Worm (Caenorhabditis elegans): ENCODE results near the gene F59B10.2.

F59B10.2 gene

DNA sequence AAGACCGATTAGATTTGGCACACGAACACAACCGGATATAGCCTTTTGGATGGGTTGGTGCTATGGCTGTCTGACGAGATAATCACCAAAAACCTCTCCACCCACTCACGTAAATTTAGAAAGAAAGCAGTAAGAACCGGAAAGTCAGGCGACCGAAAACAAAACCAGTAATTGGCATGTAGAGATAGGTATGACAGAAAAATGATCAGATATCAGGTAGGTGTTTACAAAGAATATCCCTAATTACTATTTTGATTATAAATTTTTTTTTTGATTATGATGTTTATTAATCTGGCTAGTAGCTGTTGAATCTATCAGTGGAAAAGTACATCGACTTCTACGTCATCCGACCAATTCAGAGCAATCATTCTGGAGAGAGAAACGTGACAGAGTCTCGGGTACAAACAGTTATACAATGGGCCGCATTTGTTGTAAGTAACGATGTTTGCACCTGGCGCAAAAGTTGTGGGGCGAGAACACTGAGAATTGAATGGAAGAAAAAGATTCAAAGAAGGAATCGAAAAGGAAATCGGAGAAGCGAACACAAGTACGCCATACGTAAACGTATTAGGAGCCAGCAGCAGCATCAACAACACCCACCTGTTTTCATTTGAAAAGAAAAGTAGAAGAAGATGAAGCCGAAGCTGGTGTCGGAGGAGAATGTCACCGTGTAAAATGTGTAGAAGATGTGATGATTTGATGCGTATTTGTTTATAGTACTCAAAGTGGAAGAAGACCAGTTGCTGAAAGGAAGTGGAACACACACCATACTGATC lies 41.4 kb upstream of the F59B10.2 start:
- TF ChIP-seq mab-5 (tag; optimal IDR thresholded peaks at IDR 0.05) (no peak), lin-13 (tag; optimal IDR thresholded peaks at IDR 0.05) (no peak), bed-3 (GFP tag; optimal IDR thresholded peaks at IDR 0.05) (no peak), snpc-4 (tag; optimal IDR thresholded peaks at IDR 0.05) (no peak), pha-4 (tag; optimal IDR thresholded peaks at IDR 0.05) (no peak), drap-1 (GFP tag; optimal IDR thresholded peaks at IDR 0.05) (no peak), nhr-12 (tag; optimal IDR thresholded peaks at IDR 0.05) (no peak), unc-39 (tag; optimal IDR thresholded peaks at IDR 0.05) (no peak), ham-2 (GFP tag; optimal IDR thresholded peaks at IDR 0.05) (no peak), zip-8 (tag; optimal IDR thresholded peaks at IDR 0.05) (no peak), elt-3 (tag; optimal IDR thresholded peaks at IDR 0.05) (no peak), elt-1 (tag; optimal IDR thresholded peaks at IDR 0.05; ENCODE audit: borderline replicate concordance, insufficient read depth) (no peak), ces-1 (GFP tag; optimal IDR thresholded peaks at IDR 0.05) (no peak), blmp-1 (tag; optimal IDR thresholded peaks at IDR 0.05) (no peak), nhr-76 (tag; optimal IDR thresholded peaks at IDR 0.05) (no peak), ceh-43 (GFP tag; optimal IDR thresholded peaks at IDR 0.05) (no peak), flh-1 (GFP tag; optimal IDR thresholded peaks at IDR 0.05) (no peak), mls-2 (tag; optimal IDR thresholded peaks at IDR 0.05) (no peak), M03D4.4 (tag; optimal IDR thresholded peaks at IDR 0.05) (no peak), nhr-237 (tag; optimal IDR thresholded peaks at IDR 0.05) (no peak)

DNA sequence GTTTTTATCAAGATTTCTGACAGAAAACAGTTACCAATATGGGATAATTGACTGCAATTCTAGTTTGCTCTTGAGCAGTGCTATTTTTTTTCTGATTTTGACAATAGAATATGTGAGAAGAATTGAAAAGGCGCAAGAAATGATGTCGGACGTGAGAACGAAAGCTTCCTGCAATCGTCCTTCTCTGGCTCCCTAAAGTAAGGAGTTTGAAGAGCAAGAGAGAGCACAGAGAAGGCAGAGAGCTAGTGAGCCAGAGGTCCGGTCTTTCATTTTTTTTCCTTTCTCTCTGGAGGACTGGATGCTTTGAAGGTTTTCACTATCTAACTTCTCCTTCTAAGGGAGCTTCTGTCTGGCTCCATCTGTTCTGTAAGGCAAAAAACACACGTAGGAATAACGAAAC lies 40.5 kb upstream of the F59B10.2 start:
- TF ChIP-seq ces-1 (GFP tag; optimal IDR thresholded peaks at IDR 0.05) (peak; percentile 13), lsy-2 (tag; optimal IDR thresholded peaks at IDR 0.05) (no peak), mab-5 (tag; optimal IDR thresholded peaks at IDR 0.05) (no peak), flh-1 (GFP tag; optimal IDR thresholded peaks at IDR 0.05) (no peak), unc-39 (tag; optimal IDR thresholded peaks at IDR 0.05) (no peak)

DNA sequence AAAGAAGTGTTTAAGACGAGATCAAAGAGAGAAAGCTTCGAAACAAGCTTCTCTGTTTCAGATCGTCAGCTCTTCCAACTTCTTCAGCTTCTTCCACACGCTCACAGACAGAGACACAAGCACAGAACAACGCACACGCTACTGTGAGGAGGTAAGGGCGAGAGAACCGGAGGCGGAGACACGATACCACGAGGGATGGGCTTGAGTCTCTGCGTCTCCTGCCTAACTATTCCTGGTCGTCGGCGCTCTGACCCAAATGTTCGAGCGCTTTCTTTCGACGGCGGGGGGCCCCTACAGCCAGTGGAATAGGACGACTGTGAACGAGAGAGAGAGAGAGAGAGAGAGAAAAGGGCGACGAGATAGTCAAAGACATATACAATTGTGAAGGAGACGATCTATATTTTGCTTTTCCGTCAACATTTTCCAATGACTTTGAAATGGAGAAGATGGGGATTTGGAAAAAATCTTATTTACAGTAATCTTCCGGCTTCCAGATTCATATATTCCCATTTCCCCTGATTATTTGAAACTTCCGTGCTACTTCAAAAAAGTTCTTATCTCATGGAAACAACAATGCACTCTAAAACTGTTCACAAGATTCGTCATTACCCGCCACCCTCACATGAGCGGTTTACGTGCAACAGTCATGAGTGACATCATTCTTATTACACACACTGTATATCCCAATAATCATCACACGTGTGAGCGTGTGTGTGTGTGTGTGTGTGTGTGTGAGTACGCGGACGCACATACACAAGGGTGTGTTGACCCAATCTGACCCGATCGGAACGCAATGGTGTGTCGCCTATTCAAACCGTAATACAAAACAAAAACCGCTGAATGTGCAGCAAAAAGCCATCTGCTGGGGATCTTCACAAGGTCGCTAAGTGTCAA lies 39.4 kb upstream of the F59B10.2 start:
- peak; percentile 55 for TF ChIP-seq nhr-237 (tag; optimal IDR thresholded peaks at IDR 0.05)
- TF ChIP-seq drap-1 (GFP tag; optimal IDR thresholded peaks at IDR 0.05): peak; percentile 11
- peak; percentile 57 for TF ChIP-seq mep-1 (tag; optimal IDR thresholded peaks at IDR 0.05)
- peak; percentile 99 for TF ChIP-seq nhr-2 (tag; optimal IDR thresholded peaks at IDR 0.05)
- TF ChIP-seq snpc-4 (tag; optimal IDR thresholded peaks at IDR 0.05): no peak
- peak; percentile 63 for TF ChIP-seq cnd-1 (tag; optimal IDR thresholded peaks at IDR 0.05)
- no peak for TF ChIP-seq bed-3 (GFP tag; optimal IDR thresholded peaks at IDR 0.05)
- peak; percentile 22 for TF ChIP-seq flh-1 (GFP tag; optimal IDR thresholded peaks at IDR 0.05)
- TF ChIP-seq zip-8 (tag; optimal IDR thresholded peaks at IDR 0.05): no peak
- peak; percentile 28 for TF ChIP-seq mls-2 (tag; optimal IDR thresholded peaks at IDR 0.05)
- no peak for TF ChIP-seq mab-5 (tag; optimal IDR thresholded peaks at IDR 0.05)
- TF ChIP-seq sem-2 (GFP tag; optimal IDR thresholded peaks at IDR 0.05): no peak
- TF ChIP-seq M03D4.4 (tag; optimal IDR thresholded peaks at IDR 0.05): no peak
- TF ChIP-seq ztf-11 (tag; optimal IDR thresholded peaks at IDR 0.05): peak; percentile 68
- peak; percentile 85 for TF ChIP-seq pha-4 (tag; optimal IDR thresholded peaks at IDR 0.05)
- TF ChIP-seq lsy-2 (tag; optimal IDR thresholded peaks at IDR 0.05): peak; percentile 30
- TF ChIP-seq ham-2 (GFP tag; optimal IDR thresholded peaks at IDR 0.05): peak; percentile 74
- peak; percentile 70 for TF ChIP-seq ces-1 (GFP tag; optimal IDR thresholded peaks at IDR 0.05)
- TF ChIP-seq blmp-1 (tag; optimal IDR thresholded peaks at IDR 0.05): no peak
- TF ChIP-seq nhr-76 (tag; optimal IDR thresholded peaks at IDR 0.05): no peak
- peak; percentile 71 for TF ChIP-seq unc-120 (tag; optimal IDR thresholded peaks at IDR 0.05; ENCODE audit: poor library complexity, severe bottlenecking)
- TF ChIP-seq sptf-1 (tag; optimal IDR thresholded peaks at IDR 0.05): peak; percentile 68
- TF ChIP-seq unc-39 (tag; optimal IDR thresholded peaks at IDR 0.05): no peak
- no peak for TF ChIP-seq nhr-28 (tag; optimal IDR thresholded peaks at IDR 0.05)
- peak; percentile 32 for TF ChIP-seq lin-32 (GFP tag; optimal IDR thresholded peaks at IDR 0.05)
- no peak for TF ChIP-seq hlh-1 (tag; optimal IDR thresholded peaks at IDR 0.05)
- peak; percentile 42 for TF ChIP-seq nhr-12 (tag; optimal IDR thresholded peaks at IDR 0.05)
- no peak for TF ChIP-seq tbx-8 (GFP tag; optimal IDR thresholded peaks at IDR 0.05)
- peak; percentile 65 for TF ChIP-seq unc-62 (GFP tag; optimal IDR thresholded peaks at IDR 0.05)
- TF ChIP-seq lin-13 (tag; optimal IDR thresholded peaks at IDR 0.05): peak; percentile 67
- TF ChIP-seq elt-1 (tag; optimal IDR thresholded peaks at IDR 0.05; ENCODE audit: borderline replicate concordance, insufficient read depth): no peak
- peak; percentile 10 for TF ChIP-seq ceh-39 (tag; optimal IDR thresholded peaks at IDR 0.05)
- TF ChIP-seq elt-3 (tag; optimal IDR thresholded peaks at IDR 0.05): no peak
- no peak for TF ChIP-seq ceh-83 (GFP tag; optimal IDR thresholded peaks at IDR 0.05)
- no peak for TF ChIP-seq ceh-43 (GFP tag; optimal IDR thresholded peaks at IDR 0.05)

All from whole organism, mixed stage, embryonic.